Worm (Caenorhabditis elegans) whole organism, early embryonic: ENCODE results near the gene Y76A2B.4.

Experiments
- ama-1 ChIP-seq: fragments of 150-350 bp; optimal IDR thresholded peaks from 2 replicates; lab custom pipeline; 2014
- ceh-13 ChIP-seq: fragments of 200-800 bp; sonication (Bioruptor generic); optimal IDR thresholded peaks from 2 replicates; lab custom pipeline; 2018; ENCODE audit warnings: mild to moderate bottlenecking, missing genetic modification characterization, missing compliant biosample characterization
- flt-1 ChIP-seq: fragments of 200-800 bp; sonication (Bioruptor generic); IDR thresholded peaks from 2 replicates; pipeline ENCODE4 v1.3.6; 2022; ENCODE audit warnings: missing genetic modification characterization, missing compliant biosample characterization
- hmg-4 ChIP-seq: fragments of 200-800 bp; sonication (Bioruptor generic); optimal IDR thresholded peaks from 2 replicates; lab custom pipeline; 2018; ENCODE audit warnings: mild to moderate bottlenecking, missing genetic modification characterization, missing compliant biosample characterization
- hnd-1 ChIP-seq: sonication (generic microtip); optimal IDR thresholded peaks from 2 replicates; lab custom pipeline; 2016; ENCODE audit warnings: missing genetic modification characterization, missing compliant biosample characterization
- tbx-11 ChIP-seq: fragments of 200-800 bp; sonication (Bioruptor generic); IDR thresholded peaks from 2 replicates; pipeline ENCODE4 v1.3.6; 2022; ENCODE audit warnings: missing genetic modification characterization, missing compliant biosample characterization

DNA sequence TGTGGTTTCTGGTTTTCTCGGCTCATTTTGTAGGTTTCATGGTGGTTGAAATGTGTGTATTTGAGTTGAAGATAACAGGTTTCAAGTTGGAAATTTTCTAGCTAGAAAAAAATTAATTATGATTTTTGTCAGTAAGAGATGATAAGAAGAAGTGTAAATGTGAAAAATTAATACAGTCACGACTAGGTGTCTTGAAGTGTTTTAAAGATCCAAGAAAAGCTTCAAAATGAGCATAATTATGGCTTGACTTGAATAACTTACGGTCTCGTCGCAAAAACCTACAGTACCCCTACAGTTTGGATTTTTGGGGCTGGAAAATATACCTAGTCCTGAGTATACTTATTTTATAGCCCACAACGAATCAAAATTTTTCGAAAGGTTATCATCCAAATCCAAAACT is 23.8 kb upstream of the Y76A2B.4 start, which contains the start of gene exc-12:
- TF ChIP-seq ceh-13 (GFP tag; lab: Kevin White, UChicago) (no peak), tbx-11 (GFP tag; lab: Robert Waterston, UW) (no peak), ama-1 (no peak), flt-1 (GFP tag; lab: Robert Waterston, UW) (no peak), hmg-4 (GFP tag; lab: Kevin White, UChicago) (no peak), hnd-1 (tag; lab: Kevin White, UChicago) (no peak)
